Worm (Caenorhabditis elegans): Measurements from ENCODE around the gene T05A8.8.

Gene T05A8.8

ce11 chrII:2764664-2765063 is 28.2 kb downstream of the T05A8.8 start, which contains the start of gene fbxb-108:
fbxb-108 (plus strand) TSS chrII:2764964.
- TF ChIP-seq unc-39 (tag; optimal IDR thresholded peaks at IDR 0.05) (no peak), zag-1 (tag; optimal IDR thresholded peaks at IDR 0.05) (no peak), mbf-1 (tag; optimal IDR thresholded peaks at IDR 0.05) (no peak), nhr-11 (tag; optimal IDR thresholded peaks at IDR 0.05) (no peak), nhr-77 (tag; optimal IDR thresholded peaks at IDR 0.05) (no peak), sma-3 (GFP tag; optimal IDR thresholded peaks at IDR 0.05) (no peak), lin-39 (tag; optimal IDR thresholded peaks at IDR 0.05) (no peak), Y55F3AM.14 (GFP tag; optimal IDR thresholded peaks at IDR 0.05) (no peak), ztf-4 (tag; optimal IDR thresholded peaks at IDR 0.05) (no peak), sma-9 (GFP tag; optimal IDR thresholded peaks at IDR 0.05) (no peak), sma-9 (tag; optimal IDR thresholded peaks at IDR 0.05) (no peak), lin-13 (GFP tag; optimal IDR thresholded peaks at IDR 0.05) (no peak)

DNA sequence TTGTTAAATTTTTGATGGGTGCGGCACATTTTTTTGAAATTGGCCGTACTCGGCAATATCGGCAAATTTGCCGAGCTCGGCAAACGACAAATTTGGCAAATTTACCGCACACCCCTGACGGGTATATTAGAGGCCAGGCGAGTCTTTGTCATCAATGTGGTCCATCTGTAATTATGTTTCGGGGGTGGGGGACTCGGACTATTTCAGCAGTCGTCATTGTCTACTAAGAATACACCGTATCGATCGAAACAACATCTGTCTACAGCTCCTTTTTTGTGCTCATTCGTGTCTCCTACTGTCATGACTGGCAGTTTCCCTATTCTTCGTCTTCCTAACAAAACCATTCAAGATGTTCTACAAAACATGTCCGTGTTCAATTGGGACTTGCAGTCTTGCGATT is 29.9 kb downstream of the T05A8.8 start, which contains the start of gene F08D12.15:
Gene F08D12.15 (plus strand): TSS at position 301 of the 400 bp plus-strand sequence.
- TF ChIP-seq ztf-4 (tag; optimal IDR thresholded peaks at IDR 0.05), result no peak
- TF ChIP-seq nhr-129 (tag; optimal IDR thresholded peaks at IDR 0.05), result no peak
- TF ChIP-seq nhr-12 (tag; optimal IDR thresholded peaks at IDR 0.05), result no peak
- TF ChIP-seq nhr-25 (tag; optimal IDR thresholded peaks at IDR 0.05), result no peak
- no peak for TF ChIP-seq egl-27 (tag; optimal IDR thresholded peaks at IDR 0.05)
- TF ChIP-seq sem-4 (tag; optimal IDR thresholded peaks at IDR 0.05), result no peak
- TF ChIP-seq unc-55 (GFP tag; optimal IDR thresholded peaks at IDR 0.05), result no peak
- TF ChIP-seq blmp-1 (tag; optimal IDR thresholded peaks at IDR 0.05; ENCODE audit: insufficient read depth), result no peak
- TF ChIP-seq sma-9 (GFP tag; optimal IDR thresholded peaks at IDR 0.05), result no peak
- no peak for TF ChIP-seq sma-9 (tag; optimal IDR thresholded peaks at IDR 0.05)
- TF ChIP-seq F13H6.1 (tag; optimal IDR thresholded peaks at IDR 0.05), result no peak
- no peak for TF ChIP-seq ZK546.5 (tag; optimal IDR thresholded peaks at IDR 0.05)
- TF ChIP-seq nhr-21 (tag; optimal IDR thresholded peaks at IDR 0.05), result no peak

DNA sequence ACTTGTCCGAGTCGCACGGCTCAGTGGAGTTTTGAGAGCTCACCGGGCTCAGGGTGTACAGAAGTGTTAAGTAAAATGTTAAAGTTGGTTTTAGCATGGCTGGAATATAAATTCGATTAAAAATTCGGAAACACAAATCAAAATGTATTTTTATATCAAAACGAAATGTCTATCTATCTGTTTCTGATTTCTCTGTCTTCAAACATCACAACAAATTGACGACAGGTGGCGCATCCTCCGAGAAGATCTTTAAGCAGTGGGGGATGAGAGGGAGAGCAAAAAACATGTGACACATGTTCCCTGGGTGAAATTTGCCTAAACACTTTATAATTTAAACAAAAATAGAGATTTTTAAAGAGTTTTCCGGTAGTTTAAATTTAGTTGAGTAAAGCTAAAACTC is 32.5 kb downstream of the T05A8.8 start, which contains the start of gene F08D12.7:
Gene F08D12.7 (minus strand): TSS at position 101 of the 400 bp plus-strand sequence.
- TF ChIP-seq gmeb-1 (tag; optimal IDR thresholded peaks at IDR 0.05), result no peak
- TF ChIP-seq crh-2 (tag; optimal IDR thresholded peaks at IDR 0.05), result no peak
- TF ChIP-seq ztf-11 (tag; optimal IDR thresholded peaks at IDR 0.05), result no peak
- TF ChIP-seq ceh-16 (tag; optimal IDR thresholded peaks at IDR 0.05), result no peak
- no peak for TF ChIP-seq lin-11 (tag; optimal IDR thresholded peaks at IDR 0.05)
- no peak for TF ChIP-seq ceh-82 (tag; optimal IDR thresholded peaks at IDR 0.05)
- TF ChIP-seq nhr-77 (tag; optimal IDR thresholded peaks at IDR 0.05), result no peak
- no peak for TF ChIP-seq snpc-4 (tag; optimal IDR thresholded peaks at IDR 0.05)
- TF ChIP-seq dmd-4 (tag; optimal IDR thresholded peaks at IDR 0.05), result no peak
- no peak for TF ChIP-seq elt-1 (tag; optimal IDR thresholded peaks at IDR 0.05)
- no peak for TF ChIP-seq mab-5 (tag; optimal IDR thresholded peaks at IDR 0.05)
- TF ChIP-seq ama-1 (optimal IDR thresholded peaks at IDR 0.05), result no peak
- no peak for TF ChIP-seq nhr-11 (tag; optimal IDR thresholded peaks at IDR 0.05)
- no peak for TF ChIP-seq ztf-4 (tag; optimal IDR thresholded peaks at IDR 0.05)

DNA sequence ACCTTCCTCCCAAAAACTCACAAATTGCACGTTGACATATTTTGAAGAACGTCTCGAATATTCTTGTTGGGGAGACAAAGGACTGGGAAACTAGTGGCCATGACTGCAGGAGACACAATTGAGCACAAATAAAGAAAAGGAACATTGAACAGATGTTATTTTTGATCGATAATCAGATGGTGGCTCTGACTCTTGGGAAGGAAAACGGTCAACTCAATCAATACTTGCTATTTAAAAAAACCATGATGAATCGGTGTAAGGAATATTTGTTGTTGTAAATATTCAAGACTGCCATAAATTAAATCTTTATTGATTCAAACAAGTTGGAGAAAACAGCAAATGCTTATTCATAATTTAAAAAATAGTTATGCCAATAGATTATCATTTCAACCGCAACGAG is 34.3 kb downstream of the T05A8.8 start, which contains the start of gene fbxb-105:
Gene fbxb-105 (minus strand): TSS at position 101 of the 400 bp plus-strand sequence.
- TF ChIP-seq lin-39 (tag; optimal IDR thresholded peaks at IDR 0.05) (no peak), ama-1 (optimal IDR thresholded peaks at IDR 0.05) (no peak), ztf-1 (GFP tag; conservative IDR thresholded peaks at IDR 0.05) (no peak), ceh-16 (tag; optimal IDR thresholded peaks at IDR 0.05) (no peak), nhr-6 (tag; optimal IDR thresholded peaks at IDR 0.05) (no peak), nhr-237 (tag; optimal IDR thresholded peaks at IDR 0.05) (no peak), crh-2 (tag; optimal IDR thresholded peaks at IDR 0.05) (no peak), lin-13 (GFP tag; optimal IDR thresholded peaks at IDR 0.05) (no peak), snpc-4 (tag; optimal IDR thresholded peaks at IDR 0.05) (no peak), lsy-2 (tag; optimal IDR thresholded peaks at IDR 0.05) (no peak), elt-3 (tag; optimal IDR thresholded peaks at IDR 0.05) (no peak), unc-55 (GFP tag; optimal IDR thresholded peaks at IDR 0.05) (no peak), alr-1 (tag; optimal IDR thresholded peaks at IDR 0.05) (no peak), C34F6.9 (tag; optimal IDR thresholded peaks at IDR 0.05) (no peak), R02D3.7 (tag; optimal IDR thresholded peaks at IDR 0.05) (no peak), nhr-21 (tag; optimal IDR thresholded peaks at IDR 0.05) (no peak), lin-11 (tag; optimal IDR thresholded peaks at IDR 0.05) (no peak)

Measured in whole organism, L2 larva.